Worm (Caenorhabditis elegans) whole organism, L4/young adult: ENCODE results near the gene epg-9.

ENCODE experiments used
- W03F9.2 ChIP-seq: fragments of 150-350 bp; optimal IDR thresholded peaks from 2 replicates; lab custom pipeline; 2014; ENCODE audit warnings: missing biosample characterization, missing genetic modification characterization
- dao-5 ChIP-seq: sonication (generic microtip); optimal IDR thresholded peaks from 2 replicates; lab custom pipeline; 2016; ENCODE audit warnings: missing genotype, missing genetic modification characterization, moderate library complexity, missing compliant biosample characterization
- him-1 ChIP-seq: sonication (generic microtip); optimal IDR thresholded peaks from 2 replicates; lab custom pipeline; 2016; ENCODE audit warnings: missing genotype, missing genetic modification reagents, missing genetic modification characterization, missing compliant biosample characterization

The epg-9 gene

DNA sequence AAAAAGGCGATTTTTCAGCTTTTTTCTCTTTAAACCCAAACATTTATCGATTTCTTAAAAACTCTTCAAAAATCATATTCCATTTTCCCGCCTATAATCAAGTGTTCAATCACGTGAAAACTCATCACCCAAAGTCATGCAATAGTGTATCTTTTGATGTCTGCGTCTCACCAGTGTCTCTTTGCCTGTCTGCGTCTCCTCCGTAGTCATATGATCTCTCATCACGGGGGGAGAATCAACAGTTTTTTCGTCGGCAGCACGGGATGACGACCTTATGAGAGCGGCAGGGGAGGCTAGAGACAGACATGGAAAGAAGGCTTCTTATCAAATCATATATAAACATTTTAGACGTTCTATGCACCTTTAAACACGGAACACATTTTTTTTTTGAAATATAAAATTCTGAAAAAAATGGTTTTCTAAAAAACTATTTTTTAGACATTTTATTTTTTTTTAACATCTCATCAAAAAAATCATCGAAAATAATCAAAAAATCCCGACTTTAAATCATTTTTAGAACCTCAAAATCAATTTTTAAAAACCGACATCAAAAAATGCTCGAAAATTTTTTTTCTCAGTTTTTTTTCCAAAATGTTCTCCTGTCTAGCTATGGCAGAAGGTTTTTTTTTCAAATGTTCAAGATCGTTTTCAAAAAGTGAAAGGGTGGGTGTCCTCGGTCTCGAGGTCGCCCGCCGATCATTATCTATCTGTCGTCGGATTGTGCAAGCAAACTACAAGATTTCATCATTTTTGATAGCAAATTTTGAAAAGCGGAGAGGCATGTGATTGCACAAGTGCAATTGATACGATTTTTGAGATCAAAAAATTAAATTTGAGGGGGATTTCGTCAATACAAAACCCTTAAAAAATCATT is 1.3 kb downstream of the epg-9 start:
- TF ChIP-seq dao-5 (tag; lab: Kevin White, UChicago) (peak; percentile 53), W03F9.2 (tag; lab: Kevin White, UChicago) (peak; percentile 91), him-1 (peak; percentile 11)

DNA sequence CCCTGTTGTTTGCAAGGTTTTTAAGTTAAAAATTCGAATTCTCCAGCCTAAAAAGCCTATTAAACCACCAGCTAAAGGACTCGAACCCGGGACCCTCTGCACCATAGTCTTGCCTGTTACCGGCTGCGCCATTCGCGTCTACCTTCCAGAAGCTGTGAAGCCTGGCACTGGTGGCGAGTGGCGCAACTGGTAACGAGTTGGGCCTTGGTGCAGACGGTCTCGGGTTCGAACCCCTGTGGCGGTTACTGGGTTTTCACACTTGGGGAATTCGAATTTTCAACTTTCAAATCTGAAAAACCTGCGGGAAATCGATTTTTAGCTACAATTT is 1.9 kb downstream of the epg-9 start:
- TF ChIP-seq him-1 (no peak), W03F9.2 (tag; lab: Kevin White, UChicago) (no peak), dao-5 (tag; lab: Kevin White, UChicago) (no peak)

DNA sequence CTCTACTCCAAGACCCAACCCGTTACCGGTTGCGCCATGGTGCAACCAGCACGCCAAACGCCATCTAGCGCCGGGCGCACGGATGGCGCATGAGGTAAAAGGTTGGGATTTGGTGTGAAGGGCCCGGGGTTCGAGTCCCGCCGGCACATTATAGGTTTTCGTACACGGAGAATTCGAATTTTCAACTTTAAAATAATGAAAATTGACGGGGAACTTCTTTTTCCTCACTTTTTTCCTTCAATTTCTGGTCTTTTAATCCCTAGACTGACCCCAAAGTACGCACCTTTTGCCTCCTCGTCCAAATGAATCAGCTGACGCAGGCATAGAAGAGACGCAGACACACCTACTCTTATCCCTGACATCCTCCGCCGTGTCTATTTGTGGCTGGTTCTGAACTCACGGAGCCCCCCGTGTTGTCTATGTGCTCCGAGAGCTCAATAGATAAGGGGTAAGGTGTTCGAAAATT is 2.6 kb downstream of the epg-9 start:
- no peak for TF ChIP-seq him-1
- no peak for TF ChIP-seq dao-5 (tag; lab: Kevin White, UChicago)
- TF ChIP-seq W03F9.2 (tag; lab: Kevin White, UChicago): no peak

DNA sequence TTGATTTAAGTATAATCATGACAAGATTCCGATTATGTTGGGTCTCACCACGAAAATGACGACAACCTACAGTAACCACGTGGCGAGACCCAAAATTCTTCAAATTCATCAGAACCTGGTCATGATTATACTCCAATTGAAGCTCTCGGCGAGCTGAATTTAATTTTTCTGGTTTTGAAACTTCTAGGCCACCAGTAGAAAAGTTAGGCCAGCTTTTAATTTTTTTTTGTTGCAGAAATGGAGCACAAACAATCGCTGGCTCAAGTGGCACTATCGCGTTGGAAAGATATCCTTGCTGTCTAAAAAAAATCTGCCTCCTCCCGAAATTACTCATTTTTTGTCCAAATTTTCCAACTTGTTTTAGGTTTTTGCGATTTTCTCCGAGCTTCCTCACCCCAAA is 5.6 kb downstream of the epg-9 start:
- TF ChIP-seq him-1 (no peak), dao-5 (tag; lab: Kevin White, UChicago) (no peak), W03F9.2 (tag; lab: Kevin White, UChicago) (no peak)

DNA sequence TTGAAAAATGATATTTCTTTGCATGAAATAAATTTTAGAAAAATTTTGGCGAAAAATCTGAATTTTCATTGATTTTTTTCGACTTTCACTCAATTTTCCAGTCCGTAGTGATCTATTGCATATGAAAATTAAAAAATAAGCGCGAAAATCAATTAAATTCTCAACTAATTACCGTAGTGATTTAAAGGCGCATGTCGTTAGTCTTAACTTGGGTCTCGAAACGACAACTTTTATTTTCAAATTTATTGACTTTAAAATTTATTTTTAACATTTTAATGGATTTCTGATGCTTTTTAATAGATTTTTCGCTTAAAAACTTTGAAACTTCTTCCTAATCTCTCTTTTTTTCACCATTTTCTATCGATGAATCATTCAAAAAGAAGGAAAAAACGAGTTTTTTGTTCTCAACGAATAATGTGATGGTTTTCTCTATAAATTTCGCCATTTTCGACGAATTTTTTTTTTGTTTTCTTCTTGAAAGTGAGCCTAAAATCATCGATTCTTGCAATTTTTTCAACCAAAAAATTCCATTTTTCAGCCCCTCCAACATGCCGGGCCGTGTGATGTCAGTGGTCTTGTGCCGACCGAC is 6.7 kb downstream of the epg-9 start, which contains the start of gene vamp-7:
Gene vamp-7 (plus strand): TSS at position 539 of the 589 bp plus-strand sequence.
- TF ChIP-seq W03F9.2 (tag; lab: Kevin White, UChicago) (peak; percentile 10), him-1 (no peak), dao-5 (tag; lab: Kevin White, UChicago) (no peak)

DNA sequence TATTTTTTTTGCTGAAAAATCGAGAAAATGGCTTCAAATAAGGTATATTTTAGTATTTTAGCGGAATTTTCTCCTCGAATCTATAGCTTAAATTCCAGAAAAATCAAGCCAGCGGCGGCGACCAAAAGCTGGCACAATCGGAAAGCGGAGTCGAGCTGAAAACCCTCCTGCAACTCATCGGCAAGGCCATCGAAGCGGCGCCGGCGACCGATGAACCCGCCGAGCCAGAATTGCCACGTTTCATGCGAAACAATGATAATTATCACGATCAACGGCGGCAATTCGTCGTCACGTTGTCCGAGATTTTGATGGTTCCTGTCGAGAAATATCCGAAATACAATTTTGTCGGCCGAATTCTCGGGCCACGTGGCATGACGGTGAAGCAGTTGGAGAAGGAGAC is 9.5 kb downstream of the epg-9 start, which contains the start of gene Y69A2AR.32:
Gene Y69A2AR.32 (plus strand): TSS at position 28 of the 400 bp plus-strand sequence.
- no peak for TF ChIP-seq W03F9.2 (tag; lab: Kevin White, UChicago)
- TF ChIP-seq him-1: no peak
- TF ChIP-seq dao-5 (tag; lab: Kevin White, UChicago): no peak

DNA sequence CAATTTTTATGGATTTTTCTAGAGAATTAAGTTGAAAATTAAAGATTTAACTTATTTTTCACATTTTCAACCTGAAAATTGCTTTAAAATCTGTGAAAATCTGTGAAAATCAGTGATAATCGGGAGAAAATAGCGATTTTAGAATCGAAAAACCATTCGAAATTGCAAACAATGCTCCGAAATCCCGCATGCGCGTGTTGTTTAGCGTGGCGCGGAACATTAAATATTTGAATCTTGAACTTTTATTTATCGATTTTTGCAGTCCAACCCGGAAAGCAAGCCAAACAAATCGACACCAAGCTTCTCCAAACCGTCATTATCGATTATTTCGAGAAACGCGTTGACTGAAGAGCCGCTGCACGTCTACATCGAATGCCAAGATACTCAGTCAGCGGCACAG is 10.0 kb downstream of the epg-9 start:
- TF ChIP-seq W03F9.2 (tag; lab: Kevin White, UChicago) (no peak), him-1 (no peak), dao-5 (tag; lab: Kevin White, UChicago) (no peak)

DNA sequence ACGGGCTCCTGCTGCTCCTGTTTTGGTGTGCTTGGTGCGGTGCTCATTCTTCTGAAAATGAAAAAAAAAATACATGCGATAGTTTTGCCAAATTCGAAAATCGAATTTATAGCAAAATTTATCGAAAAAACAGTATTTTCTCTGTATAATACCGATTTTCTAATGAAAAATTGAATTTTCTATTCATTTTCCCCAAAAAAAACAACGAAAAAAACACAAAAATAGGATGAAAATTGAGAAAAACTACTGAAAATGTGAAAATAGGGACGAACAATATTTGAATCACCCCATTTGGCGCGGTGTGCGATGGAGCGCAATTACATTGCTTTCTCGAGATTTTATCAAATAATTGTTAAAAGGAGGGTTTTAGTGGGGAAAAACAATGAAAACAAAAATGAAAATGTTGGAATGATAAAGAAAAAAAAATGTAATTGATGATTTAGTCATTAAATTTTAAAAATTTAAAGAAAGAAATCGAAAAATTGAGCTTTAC is 12.1 kb downstream of the epg-9 start, which contains the start of gene Y69A2AR.28:
Gene Y69A2AR.28 (minus strand): TSS at position 51 of the 493 bp plus-strand sequence.
- TF ChIP-seq him-1: no peak
- TF ChIP-seq W03F9.2 (tag; lab: Kevin White, UChicago): no peak
- no peak for TF ChIP-seq dao-5 (tag; lab: Kevin White, UChicago)

DNA sequence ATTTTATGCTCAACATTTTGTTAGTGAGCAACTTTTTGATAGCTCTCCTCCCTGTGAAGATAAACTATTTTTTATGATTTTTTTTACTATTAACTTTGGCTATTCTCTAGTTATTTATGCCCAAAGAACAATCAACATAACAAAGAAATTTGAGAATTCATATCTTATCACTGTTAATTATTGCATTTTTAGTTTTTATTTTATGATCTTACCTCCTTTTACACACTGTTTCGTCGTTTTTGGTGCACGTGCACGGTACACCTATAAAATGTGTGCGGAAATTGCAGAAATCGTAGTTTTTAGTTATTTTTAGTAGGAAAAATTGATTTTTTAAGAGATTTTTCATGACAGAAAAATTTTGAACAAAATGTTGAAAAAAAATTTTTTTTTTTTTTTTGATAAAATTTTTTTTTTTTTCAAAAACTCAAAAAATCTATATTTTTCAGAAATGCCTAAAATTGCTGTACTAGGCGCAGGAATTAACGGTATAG is 12.9 kb downstream of the epg-9 start, which contains the start of gene daao-1:
Gene daao-1 (plus strand): TSS at position 441 of the 491 bp plus-strand sequence.
- TF ChIP-seq dao-5 (tag; lab: Kevin White, UChicago): no peak
- TF ChIP-seq W03F9.2 (tag; lab: Kevin White, UChicago): no peak
- TF ChIP-seq him-1: no peak

DNA sequence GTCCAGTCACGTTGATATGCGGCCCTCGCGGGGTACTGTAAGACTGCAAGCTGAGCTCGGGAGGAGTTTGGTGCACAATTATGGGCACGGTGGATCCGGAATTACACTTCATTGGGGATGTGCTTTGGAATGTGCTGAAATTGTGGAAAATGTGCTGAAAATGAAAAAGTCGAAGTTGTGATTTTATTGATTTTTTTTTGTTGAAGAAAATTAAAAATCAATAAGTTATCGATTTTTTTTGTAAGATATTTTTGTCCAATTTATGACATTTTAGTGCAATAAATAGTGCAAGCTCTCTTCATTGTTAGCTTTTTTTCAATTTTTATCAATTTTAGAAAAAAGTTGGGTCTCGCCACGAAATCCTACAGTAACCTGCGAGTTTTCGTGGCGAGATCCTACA is 15.9 kb downstream of the epg-9 start:
- no peak for TF ChIP-seq him-1
- TF ChIP-seq W03F9.2 (tag; lab: Kevin White, UChicago): no peak
- no peak for TF ChIP-seq dao-5 (tag; lab: Kevin White, UChicago)

DNA sequence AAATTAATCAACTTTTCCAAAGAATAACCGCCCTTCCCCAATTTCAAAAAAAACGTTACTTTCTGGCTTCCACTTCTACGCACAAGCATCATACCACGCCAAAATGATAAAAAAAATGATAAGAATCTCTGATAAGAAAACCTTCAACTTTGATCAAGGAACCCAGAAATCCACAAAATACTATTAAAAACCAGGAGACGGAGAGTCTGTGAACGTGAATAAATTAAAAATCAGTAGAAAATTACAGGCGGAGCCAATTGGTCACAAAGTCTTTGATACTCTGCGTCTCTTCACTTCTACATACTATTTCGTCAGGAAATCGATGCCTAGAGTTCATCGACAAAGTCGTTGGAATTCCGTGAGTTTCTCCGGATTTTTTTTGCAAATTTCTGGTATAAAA is 17.7 kb downstream of the epg-9 start, which contains the start of gene smf-3:
Gene smf-3 (plus strand): TSS at position 259 of the 400 bp plus-strand sequence.
- TF ChIP-seq him-1 (no peak), W03F9.2 (tag; lab: Kevin White, UChicago) (no peak), dao-5 (tag; lab: Kevin White, UChicago) (no peak)

DNA sequence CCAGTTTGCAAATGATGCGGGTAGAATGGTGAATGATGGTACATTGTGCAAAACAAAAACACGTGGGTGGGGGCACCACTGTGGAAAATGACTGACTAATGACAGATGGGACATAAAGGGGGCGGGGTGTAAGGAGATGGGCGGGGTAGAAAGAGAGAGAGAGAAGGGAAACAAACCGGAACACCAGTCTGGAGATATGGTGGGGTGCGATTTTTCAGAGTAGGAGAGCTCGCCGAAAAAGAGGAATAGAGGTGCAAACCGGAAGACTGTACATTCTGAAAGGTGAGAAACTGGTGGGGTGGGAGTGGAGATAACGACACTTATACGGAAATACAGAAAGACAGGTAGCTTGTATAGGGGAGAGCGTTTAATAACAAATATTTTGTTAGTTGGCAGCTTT is 27.2 kb downstream of the epg-9 start, which contains the start of gene ngn-1:
Gene ngn-1 (minus strand): TSS at position 101 of the 400 bp plus-strand sequence.
- TF ChIP-seq dao-5 (tag; lab: Kevin White, UChicago): no peak

DNA sequence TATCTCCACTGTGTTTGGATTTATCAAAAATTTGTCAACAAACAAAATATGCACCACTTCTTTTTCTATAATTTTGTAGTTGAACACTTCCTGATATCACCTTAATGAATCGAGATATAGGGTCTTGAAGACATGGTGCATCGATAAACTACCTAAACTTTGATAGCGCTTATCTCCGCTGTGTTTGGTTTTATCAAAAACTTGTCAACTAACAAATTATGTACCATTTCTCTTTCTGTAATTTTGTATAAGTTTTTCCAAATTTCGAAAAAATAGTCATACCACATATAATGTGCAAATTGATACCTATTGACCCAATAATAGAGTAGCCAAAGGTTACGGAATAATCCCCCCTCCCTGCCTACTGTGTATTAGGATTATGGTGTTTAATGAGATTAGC is 29.2 kb downstream of the epg-9 start:
- TF ChIP-seq W03F9.2 (tag; lab: Kevin White, UChicago) (no peak), him-1 (no peak), dao-5 (tag; lab: Kevin White, UChicago) (no peak)

DNA sequence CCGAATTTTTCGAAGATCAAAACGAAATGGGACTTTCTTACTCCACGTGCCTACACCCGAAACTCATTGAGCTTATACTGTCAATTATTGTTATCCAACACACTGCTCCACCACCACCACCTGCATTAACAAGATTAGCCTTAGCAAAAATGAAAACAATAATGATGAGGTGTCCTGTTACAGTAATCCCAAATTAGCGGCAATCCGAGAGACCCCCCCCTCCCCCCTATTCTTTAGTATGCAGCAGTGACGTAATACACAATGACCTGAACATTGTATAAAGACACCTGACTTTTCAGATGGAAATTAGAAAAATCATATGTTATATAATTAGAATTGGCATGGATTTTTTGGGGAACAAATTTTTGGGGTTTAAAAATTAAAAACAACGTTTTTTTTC is 34.1 kb downstream of the epg-9 start:
- no peak for TF ChIP-seq W03F9.2 (tag; lab: Kevin White, UChicago)
